Worm (Caenorhabditis elegans): ENCODE measurements around the gene str-92.

ce11 chrV:17724704-17725103 lies 48.3 kb upstream of the str-92 start, which contains the start of gene fat-5:
- TF ChIP-seq dao-5 (tag; optimal IDR thresholded peaks at IDR 0.05) = no peak
- no peak for TF ChIP-seq W03F9.2 (tag; optimal IDR thresholded peaks at IDR 0.05)

All from whole organism, L4/young adult.